Worm (Caenorhabditis elegans): ENCODE data around the gene C06E1.9.

Gene C06E1.9

DNA sequence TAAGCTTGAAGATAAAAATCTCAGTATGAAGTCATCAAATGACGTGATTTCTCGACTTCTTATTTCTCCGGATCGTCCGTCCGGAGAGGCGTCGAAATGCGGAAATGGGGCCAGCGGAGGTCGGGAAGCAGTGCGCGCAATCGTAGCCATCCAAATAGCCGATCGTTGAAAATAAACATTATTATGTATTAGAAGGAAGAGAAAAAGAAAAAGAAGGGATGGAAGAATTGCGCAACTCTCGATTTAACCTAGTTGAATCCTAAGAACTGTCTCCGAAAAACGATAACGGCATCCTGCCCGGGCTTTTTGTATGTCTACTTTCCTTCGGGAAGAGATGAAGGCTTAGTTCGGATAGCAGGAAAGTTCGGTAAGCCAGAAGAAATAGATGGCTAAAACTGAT, 7.4 kb downstream of the C06E1.9 start:
- TF ChIP-seq dmd-4 (tag; optimal IDR thresholded peaks at IDR 0.05; ENCODE audit: borderline replicate concordance) (no peak), lin-11 (tag; optimal IDR thresholded peaks at IDR 0.05) (no peak), ttx-3 (tag; optimal IDR thresholded peaks at IDR 0.05) (no peak), pros-1 (tag; optimal IDR thresholded peaks at IDR 0.05) (no peak), dve-1 (tag; optimal IDR thresholded peaks at IDR 0.05) (no peak), nfya-1 (tag; optimal IDR thresholded peaks at IDR 0.05) (no peak), F13H6.1 (tag; optimal IDR thresholded peaks at IDR 0.05) (no peak), hlh-13 (GFP tag; optimal IDR thresholded peaks at IDR 0.05) (no peak), ceh-19 (GFP tag; optimal IDR thresholded peaks at IDR 0.05) (no peak), ceh-9 (tag; optimal IDR thresholded peaks at IDR 0.05) (no peak)

DNA sequence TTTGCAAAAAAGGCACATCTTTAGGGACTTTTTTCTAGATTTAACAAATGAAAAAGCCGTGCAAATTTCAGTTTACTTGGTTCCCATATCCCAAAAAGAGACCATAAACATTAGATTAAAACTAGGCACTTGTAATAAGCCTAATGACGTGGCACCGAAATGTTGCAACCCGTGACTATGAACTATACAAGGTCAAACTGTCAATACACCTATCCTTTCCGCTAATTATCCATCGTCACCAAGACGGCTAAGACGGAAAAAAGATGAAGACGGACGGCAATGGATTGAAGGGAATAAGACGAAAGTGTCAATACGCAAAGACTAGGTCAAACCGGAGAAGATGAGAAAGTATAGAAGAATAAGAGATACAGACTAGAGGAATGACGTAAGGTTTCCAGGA, 10.6 kb downstream of the C06E1.9 start:
- TF ChIP-seq Y22D7AL.16 (tag; optimal IDR thresholded peaks at IDR 0.05) (no peak), T23F11.4 (GFP tag; optimal IDR thresholded peaks at IDR 0.05) (no peak), syd-9 (tag; optimal IDR thresholded peaks at IDR 0.05) (no peak), ceh-19 (GFP tag; optimal IDR thresholded peaks at IDR 0.05) (no peak), sox-4 (tag; optimal IDR thresholded peaks at IDR 0.05) (no peak), C38D4.7 (GFP tag; optimal IDR thresholded peaks at IDR 0.05) (no peak), ceh-30 (tag; optimal IDR thresholded peaks at IDR 0.05) (no peak), ceh-45 (GFP tag; IDR thresholded peaks at IDR 0.05) (no peak), tbx-2 (tag; optimal IDR thresholded peaks at IDR 0.05) (no peak), ets-4 (tag; optimal IDR thresholded peaks at IDR 0.05) (no peak), odd-2 (tag; optimal IDR thresholded peaks at IDR 0.05) (no peak), nhr-11 (tag; optimal IDR thresholded peaks at IDR 0.05) (no peak)

DNA sequence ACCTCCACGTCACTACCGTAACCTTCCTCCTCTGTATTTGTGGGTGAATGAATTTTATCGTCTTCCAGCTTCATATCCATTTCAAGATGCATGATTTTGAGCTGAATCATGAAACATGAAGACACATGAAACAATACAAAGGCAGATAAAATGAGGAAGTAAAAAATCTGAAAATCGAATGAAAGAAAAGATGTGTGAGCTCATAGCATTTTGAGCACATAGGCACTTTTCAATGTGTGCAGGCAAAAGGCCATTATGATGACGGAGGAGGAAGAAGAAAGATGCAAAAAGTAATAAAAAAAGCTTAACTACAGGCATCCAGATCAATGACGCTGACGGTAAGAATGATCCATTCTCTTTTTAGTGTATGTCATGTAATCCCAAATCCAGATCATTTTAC, 11.8 kb downstream of the C06E1.9 start, which contains the start of gene ztf-30:
Gene ztf-30 (minus strand): TSS at position 101 of the 400 bp plus-strand sequence.
- TF ChIP-seq ceh-24 (tag; optimal IDR thresholded peaks at IDR 0.05) (no peak), gmeb-2 (tag; optimal IDR thresholded peaks at IDR 0.05) (no peak), ref-2 (tag; optimal IDR thresholded peaks at IDR 0.05) (no peak), F13H6.1 (tag; optimal IDR thresholded peaks at IDR 0.05) (no peak), ceh-18 (tag; optimal IDR thresholded peaks at IDR 0.05) (no peak), pha-4 (tag; optimal IDR thresholded peaks at IDR 0.05) (no peak), nhr-11 (tag; optimal IDR thresholded peaks at IDR 0.05) (no peak)

DNA sequence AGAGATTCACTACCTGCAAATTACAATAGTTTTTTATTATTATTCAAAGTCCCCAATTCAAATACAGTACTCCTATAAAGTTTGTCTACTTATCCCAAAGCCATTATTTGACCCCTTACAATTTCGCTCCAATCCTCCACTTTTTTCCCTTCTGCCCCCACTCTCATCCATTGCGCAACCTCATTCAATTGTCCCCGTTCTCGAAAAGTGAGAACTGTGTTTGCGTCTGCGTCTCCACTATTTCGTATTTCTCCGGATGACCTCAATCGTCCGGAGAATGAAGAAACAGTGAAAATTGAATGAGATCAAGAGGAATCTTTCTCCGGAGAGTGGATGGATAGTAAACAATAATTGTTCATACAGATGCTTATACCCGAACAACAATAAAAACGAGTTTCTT, 12.9 kb downstream of the C06E1.9 start:
- no peak for TF ChIP-seq ceh-45 (GFP tag; IDR thresholded peaks at IDR 0.05)
- TF ChIP-seq ceh-31 (tag; optimal IDR thresholded peaks at IDR 0.05): peak; percentile 0
- TF ChIP-seq C08G9.2 (tag; optimal IDR thresholded peaks at IDR 0.05): no peak

DNA sequence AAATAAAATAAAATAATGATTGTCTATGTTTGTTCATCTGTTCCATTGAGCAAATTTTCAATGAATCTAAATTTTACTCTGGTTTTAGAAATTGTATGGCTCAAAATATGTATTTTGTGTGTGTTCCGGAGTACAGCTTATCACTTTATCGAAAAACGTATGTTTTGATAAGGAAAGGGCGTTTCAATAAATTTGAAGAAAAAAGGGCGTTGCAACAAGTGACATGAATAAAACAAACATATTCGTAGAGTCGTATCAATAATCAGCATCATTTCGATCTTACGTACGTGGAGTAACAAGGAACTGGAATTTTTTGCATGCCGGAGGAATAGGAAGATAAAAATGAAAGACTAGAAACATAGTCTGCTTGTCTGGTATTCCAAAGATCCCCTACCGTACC, 15.5 kb downstream of the C06E1.9 start:
- TF ChIP-seq pha-4 (tag; optimal IDR thresholded peaks at IDR 0.05) (no peak), hlh-30 (tag; optimal IDR thresholded peaks at IDR 0.05; ENCODE audit: insufficient read depth) (no peak), che-1 (tag; optimal IDR thresholded peaks at IDR 0.05) (no peak), ets-4 (tag; optimal IDR thresholded peaks at IDR 0.05) (no peak), lim-6 (tag; optimal IDR thresholded peaks at IDR 0.05) (no peak), hlh-6 (tag; optimal IDR thresholded peaks at IDR 0.05) (no peak), eyg-1 (tag; optimal IDR thresholded peaks at IDR 0.05) (no peak), sox-4 (tag; optimal IDR thresholded peaks at IDR 0.05) (no peak), nhr-232 (tag; optimal IDR thresholded peaks at IDR 0.05) (no peak), zip-5 (tag; optimal IDR thresholded peaks at IDR 0.05) (no peak), dmd-4 (tag; optimal IDR thresholded peaks at IDR 0.05; ENCODE audit: borderline replicate concordance) (no peak), ceh-19 (GFP tag; optimal IDR thresholded peaks at IDR 0.05) (no peak), madf-2 (tag; optimal IDR thresholded peaks at IDR 0.05) (no peak), tbx-2 (tag; optimal IDR thresholded peaks at IDR 0.05) (no peak), ceh-9 (tag; optimal IDR thresholded peaks at IDR 0.05) (no peak), pax-1 (tag; optimal IDR thresholded peaks at IDR 0.05) (no peak), ceh-6 (GFP tag; optimal IDR thresholded peaks at IDR 0.05) (no peak)

Measured in whole organism, late embryonic.